Fruit fly (Drosophila melanogaster) whole organism, adult: ENCODE results near the gene Atg3.

Experiments used
- CG11617 ChIP-seq: fragments of 200-800 bp; sonication (Bioruptor generic); optimal IDR thresholded peaks from 2 replicates; lab custom pipeline; 2017; ENCODE audit warnings: mild to moderate bottlenecking, missing biosample characterization, missing genetic modification reagents, missing genetic modification characterization
- CG12768 ChIP-seq: fragments of 200-800 bp; sonication (Bioruptor generic); optimal IDR thresholded peaks from 2 replicates; lab custom pipeline; 2017; ENCODE audit warnings: missing biosample characterization, missing genetic modification characterization, mild to moderate bottlenecking, moderate library complexity, missing genetic modification reagents
- CG14711 ChIP-seq: fragments of 200-800 bp; sonication (Bioruptor generic); optimal IDR thresholded peaks from 2 replicates; lab custom pipeline; 2018; ENCODE audit warnings: missing biosample characterization, mild to moderate bottlenecking, missing genetic modification characterization, moderate library complexity
- CG1620 ChIP-seq: fragments of 200-800 bp; sonication (Bioruptor generic); optimal IDR thresholded peaks from 2 replicates; lab custom pipeline; 2016; ENCODE audit warnings: missing biosample characterization, missing genetic modification characterization
- CG33017 ChIP-seq: fragments of 200-800 bp; sonication (Bioruptor generic); optimal IDR thresholded peaks from 2 replicates; lab custom pipeline; 2018; ENCODE audit warnings: missing biosample characterization, mild to moderate bottlenecking, missing genetic modification characterization, moderate library complexity
- CG5204 ChIP-seq: fragments of 200-800 bp; sonication (Bioruptor generic); optimal IDR thresholded peaks from 2 replicates; lab custom pipeline; 2016; ENCODE audit warnings: missing biosample characterization, missing genetic modification characterization
- CG7045 ChIP-seq: fragments of 200-800 bp; sonication (Bioruptor generic); optimal IDR thresholded peaks from 2 replicates; lab custom pipeline; 2017; ENCODE audit warnings: missing biosample characterization, mild to moderate bottlenecking, missing genetic modification characterization
- CG7101 ChIP-seq: fragments of 200-800 bp; sonication (Bioruptor generic); optimal IDR thresholded peaks from 2 replicates; lab custom pipeline; 2018; ENCODE audit warnings: missing biosample characterization, mild to moderate bottlenecking, missing genetic modification characterization, moderate library complexity
- Clk ChIP-seq: fragments of 200-800 bp; sonication (Bioruptor generic); optimal IDR thresholded peaks from 2 replicates; lab custom pipeline; 2017; ENCODE audit warnings: missing biosample characterization, missing genetic modification characterization
- Crg-1 ChIP-seq: fragments of 200-800 bp; sonication (Bioruptor generic); optimal IDR thresholded peaks from 2 replicates; lab custom pipeline; 2016; ENCODE audit warnings: missing biosample characterization, missing genetic modification characterization
- Hr96 ChIP-seq: fragments of 200-800 bp; sonication (Bioruptor generic); optimal IDR thresholded peaks from 2 replicates; lab custom pipeline; 2016; ENCODE audit warnings: missing biosample characterization, missing genetic modification characterization
- Mnt ChIP-seq: fragments of 200-800 bp; sonication (Bioruptor generic); optimal IDR thresholded peaks from 2 replicates; lab custom pipeline; 2016; ENCODE audit warnings: missing biosample characterization, mild to moderate bottlenecking, missing genetic modification characterization
- bab1 ChIP-seq: fragments of 200-800 bp; sonication (Bioruptor generic); optimal IDR thresholded peaks from 3 replicates; lab custom pipeline; 2019; ENCODE audit warnings: missing biosample characterization, mild to moderate bottlenecking, missing genetic modification characterization, moderate library complexity
- cic ChIP-seq: fragments of 200-800 bp; sonication (Bioruptor generic); optimal IDR thresholded peaks from 2 replicates; lab custom pipeline; 2017; ENCODE audit warnings: missing biosample characterization, mild to moderate bottlenecking, missing genetic modification characterization, moderate library complexity
- cnc ChIP-seq, 2 experiments: fragments of >200 bp; optimal IDR thresholded peaks; 2 replicates each; lab custom pipeline; 2017
- kay ChIP-seq: fragments of 200-800 bp; sonication (Bioruptor generic); peaks from one replicate; lab custom pipeline; 2016; ENCODE audit warnings: missing biosample characterization, missing genetic modification characterization, borderline replicate concordance
- ovo ChIP-seq: fragments of 200-800 bp; sonication (Bioruptor generic); optimal IDR thresholded peaks from 2 replicates; lab custom pipeline; 2016; ENCODE audit warnings: missing biosample characterization, missing genetic modification characterization
- pad ChIP-seq: fragments of 200-800 bp; sonication (Bioruptor generic); optimal IDR thresholded peaks from 3 replicates; lab custom pipeline; 2017; ENCODE audit warnings: missing biosample characterization, missing genetic modification characterization, mild to moderate bottlenecking, moderate library complexity, missing genetic modification reagents
- tj ChIP-seq: fragments of 200-800 bp; sonication (Bioruptor generic); optimal IDR thresholded peaks from 3 replicates; lab custom pipeline; 2017; ENCODE audit warnings: missing biosample characterization, mild to moderate bottlenecking, missing genetic modification characterization, moderate library complexity
- toe ChIP-seq: fragments of 200-800 bp; sonication (Bioruptor generic); optimal IDR thresholded peaks from 2 replicates; lab custom pipeline; 2016; ENCODE audit warnings: missing biosample characterization, missing genetic modification characterization

Gene Atg3

dm6 chr3L:18747953-18748756 is at the start of gene Atg3, which contains the start of gene Nufip:
TSS of gene Atg3 (plus strand) at chr3L:18748687.
TSS of gene Nufip (minus strand) at chr3L:18748367.
- TF ChIP-seq CG14711 (peak; percentile 19), cic (peak; percentile 18), Hr96 (GFP tag; lab: Kevin White, UChicago) (no peak), bab1 (peak; percentile 15), Crg-1 (GFP tag; lab: Kevin White, UChicago) (no peak), CG5204 (GFP tag; lab: Kevin White, UChicago) (no peak), cnc (optimal IDR thresholded peaks at IDR 0.05; lab: Kevin White, UChicago) (no peak), CG1620 (peak; percentile 9), pad (peak; percentile 28), CG7045 (GFP tag; lab: Kevin White, UChicago) (peak; percentile 10), CG12768 (GFP tag; lab: Kevin White, UChicago) (no peak), tj (GFP tag; lab: Kevin White, UChicago) (peak; percentile 38), CG11617 (peak; percentile 45), ovo (peak; percentile 70), kay (peak; percentile 91), Clk (GFP tag; lab: Kevin White, UChicago) (no peak), toe (no peak), CG33017 (peak; percentile 37), Mnt (peak; percentile 73), CG7101 (peak; percentile 42)

dm6 chr3L:18723172-18723571 is 25.3 kb upstream of the Atg3 start, which contains the start of gene CG12477:
TSS of gene CG12477 (minus strand) at chr3L:18723272.
- TF ChIP-seq kay: no peak
- no peak for TF ChIP-seq cnc (optimal IDR thresholded peaks at IDR 0.05; lab: Kevin White, UChicago)
- TF ChIP-seq bab1: no peak
- no peak for TF ChIP-seq Mnt
- TF ChIP-seq Crg-1 (GFP tag; lab: Kevin White, UChicago): no peak
- no peak for TF ChIP-seq CG7101
- TF ChIP-seq cic: no peak
- TF ChIP-seq Hr96 (GFP tag; lab: Kevin White, UChicago): no peak
- TF ChIP-seq CG33017: no peak
- TF ChIP-seq pad: no peak
- TF ChIP-seq CG14711: no peak
- no peak for TF ChIP-seq CG1620
- no peak for TF ChIP-seq tj (GFP tag; lab: Kevin White, UChicago)
- no peak for TF ChIP-seq CG7045 (GFP tag; lab: Kevin White, UChicago)
- no peak for TF ChIP-seq ovo

dm6 chr3L:18742935-18743466 is 5.5 kb upstream of the Atg3 start:
- TF ChIP-seq Mnt (no peak), CG7101 (no peak), kay (peak; percentile 12), CG5204 (GFP tag; lab: Kevin White, UChicago) (no peak), Hr96 (GFP tag; lab: Kevin White, UChicago) (no peak), cic (no peak), cnc (optimal IDR thresholded peaks at IDR 0.05; lab: Kevin White, UChicago) (no peak), bab1 (no peak), ovo (no peak), tj (GFP tag; lab: Kevin White, UChicago) (no peak), CG1620 (no peak), CG12768 (GFP tag; lab: Kevin White, UChicago) (no peak), toe (no peak), pad (peak; percentile 43), Crg-1 (GFP tag; lab: Kevin White, UChicago) (no peak), CG14711 (no peak)

dm6 chr3L:18743679-18744078 is 4.8 kb upstream of the Atg3 start:
- TF ChIP-seq CG33017 (no peak), CG1620 (no peak), Hr96 (GFP tag; lab: Kevin White, UChicago) (no peak), cnc (optimal IDR thresholded peaks at IDR 0.05; lab: Kevin White, UChicago) (no peak)

- TF ChIP-seq kay: no peak
These were observed 4.3 kb upstream of the Atg3 start, which contains the start of gene CG6885 for dm6 chr3L:18744188-18744587. TSS of gene CG6885 (plus strand) at chr3L:18744488.

- TF ChIP-seq bab1: no peak
- peak; percentile 37 for TF ChIP-seq kay
- TF ChIP-seq ovo: no peak
These were observed 2.8 kb upstream of the Atg3 start, which contains the start of gene MED11 for dm6 chr3L:18745647-18746046. TSS of gene MED11 (plus strand) at chr3L:18745856.

- TF ChIP-seq toe (no peak), cnc (optimal IDR thresholded peaks at IDR 0.05; lab: Kevin White, UChicago) (no peak), Hr96 (GFP tag; lab: Kevin White, UChicago) (no peak), CG14711 (no peak), CG33017 (no peak), CG7101 (no peak), bab1 (no peak), pad (no peak), CG11617 (no peak), cic (no peak), CG7045 (GFP tag; lab: Kevin White, UChicago) (no peak), ovo (no peak), Mnt (no peak), Clk (GFP tag; lab: Kevin White, UChicago) (no peak), CG12768 (GFP tag; lab: Kevin White, UChicago) (no peak), CG1620 (no peak), Crg-1 (GFP tag; lab: Kevin White, UChicago) (no peak), kay (no peak), tj (GFP tag; lab: Kevin White, UChicago) (no peak), CG5204 (GFP tag; lab: Kevin White, UChicago) (no peak)
These were observed 2.3 kb upstream of the Atg3 start for dm6 chr3L:18746169-18746568.
